Worm (Caenorhabditis elegans) whole organism, L2 larva: ENCODE data around the gene F08H9.4.

Source experiments
- R02D3.7 ChIP-seq: fragments of 150-350 bp; optimal IDR thresholded peaks from 2 replicates; lab custom pipeline; 2014; ENCODE audit warnings: missing biosample characterization, missing genetic modification characterization
- ceh-16 ChIP-seq: fragments of 150-350 bp; optimal IDR thresholded peaks from 2 replicates; lab custom pipeline; 2014; ENCODE audit warnings: missing biosample characterization, missing genetic modification characterization
- nhr-77 ChIP-seq: fragments of 150-350 bp; optimal IDR thresholded peaks from 2 replicates; lab custom pipeline; 2014; ENCODE audit warnings: missing biosample characterization, missing genetic modification characterization
- snpc-4 ChIP-seq: fragments of 150-350 bp; optimal IDR thresholded peaks from 2 replicates; lab custom pipeline; 2014; ENCODE audit warnings: missing biosample characterization, missing genetic modification characterization
- unc-55 ChIP-seq: fragments of 150-350 bp; sonication (generic microtip); optimal IDR thresholded peaks from 3 replicates; lab custom pipeline; 2014; ENCODE audit warnings: missing biosample characterization, missing genetic modification reagents, missing genetic modification characterization
- zag-1 ChIP-seq: fragments of 150-350 bp; optimal IDR thresholded peaks from 2 replicates; lab custom pipeline; 2014; ENCODE audit warnings: missing biosample characterization, missing genetic modification characterization
- ztf-11 ChIP-seq: sonication (generic microtip); optimal IDR thresholded peaks from 2 replicates; lab custom pipeline; 2017; ENCODE audit warnings: missing biosample characterization, missing genetic modification characterization
- ztf-4 ChIP-seq: fragments of 150-350 bp; optimal IDR thresholded peaks from 2 replicates; lab custom pipeline; 2014; ENCODE audit warnings: missing biosample characterization, missing genetic modification characterization

DNA sequence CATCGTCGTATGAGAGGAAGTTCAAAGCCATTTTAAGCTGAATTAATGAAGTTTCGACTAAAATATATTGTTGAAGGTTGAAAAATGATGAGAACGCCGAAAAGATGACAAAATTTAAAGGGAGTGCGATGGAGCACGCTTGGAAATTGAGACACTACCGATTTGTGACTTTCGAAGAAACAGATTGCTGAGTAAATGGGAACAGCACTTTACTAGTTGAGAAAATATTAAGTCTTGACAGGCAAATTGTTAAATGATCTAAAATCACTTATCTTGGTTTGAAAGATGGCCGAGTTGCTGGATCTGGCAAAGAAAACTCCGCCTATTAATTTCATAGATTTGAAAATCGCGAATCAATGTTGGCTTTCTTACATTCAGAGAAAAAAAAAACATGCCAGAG lies 41.0 kb downstream of the F08H9.4 start, which contains the start of gene rpoa-12:
- TF ChIP-seq R02D3.7 (tag; lab: Kevin White, UChicago): no peak
- no peak for TF ChIP-seq snpc-4 (tag; lab: Kevin White, UChicago)
- peak; percentile 58 for TF ChIP-seq unc-55 (GFP tag; lab: Kevin White, UChicago)
- no peak for TF ChIP-seq nhr-77 (tag; lab: Kevin White, UChicago)
- no peak for TF ChIP-seq ceh-16
- TF ChIP-seq ztf-4 (tag; lab: Kevin White, UChicago): no peak
- TF ChIP-seq ztf-11: no peak
- no peak for TF ChIP-seq zag-1 (tag; lab: Kevin White, UChicago)
